Fruit fly (Drosophila melanogaster): ENCODE data around the gene CG4194.

The CG4194 gene

DNA sequence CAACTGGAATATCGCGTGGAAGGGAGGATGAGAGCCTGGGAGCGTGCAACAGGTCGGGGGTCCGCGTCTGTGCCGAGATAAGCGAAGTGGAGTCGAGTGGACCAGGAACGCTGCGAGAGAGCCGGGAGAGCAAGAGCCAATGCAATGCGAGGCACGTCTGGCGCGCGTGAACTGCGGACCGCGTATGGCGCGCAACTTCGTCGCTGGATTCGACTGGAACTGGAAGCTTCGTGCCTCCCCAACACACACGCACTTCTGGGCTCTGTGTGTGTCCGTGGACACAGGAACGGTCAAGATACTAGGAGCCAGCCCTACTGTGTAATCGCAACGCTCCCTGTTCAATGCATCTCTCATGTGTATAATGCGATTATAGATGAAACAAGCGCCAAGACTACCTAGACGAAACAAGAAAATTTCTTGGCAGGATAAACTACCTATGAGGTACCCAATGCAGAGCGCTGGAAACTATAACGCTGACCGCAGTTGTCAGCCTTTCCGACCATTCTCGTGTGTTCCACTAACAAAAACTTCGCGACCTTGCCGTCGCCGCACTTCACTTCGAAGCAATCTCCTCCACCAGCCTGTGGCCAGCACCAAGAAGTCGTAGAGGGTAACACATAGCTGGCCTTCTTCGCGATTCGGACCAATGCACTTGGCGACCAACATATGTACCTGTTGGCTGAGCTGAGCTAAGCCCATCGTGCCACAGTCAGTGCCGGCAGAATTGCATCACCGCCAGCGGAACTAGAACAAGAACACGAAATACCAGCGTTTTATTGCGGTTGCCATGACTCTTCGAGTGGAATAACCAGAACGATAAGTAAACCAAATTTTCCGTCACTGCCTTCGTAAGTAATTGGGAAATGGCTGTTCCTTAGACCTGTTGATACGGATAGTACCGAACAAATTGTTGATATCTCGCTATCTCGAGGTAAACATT lies 3.8 kb downstream of the CG4194 start, which contains the start of gene Rtca (continued):
- peak; percentile 8 for TF ChIP-seq CG1529 (GFP tag; optimal IDR thresholded peaks at IDR 0.05)
- no peak for TF ChIP-seq Atf3 (GFP tag; optimal IDR thresholded peaks at IDR 0.05)
- peak; percentile 72 for TF ChIP-seq esg (GFP tag; conservative IDR thresholded peaks at IDR 0.05)
- TF ChIP-seq MBD-R2 (GFP tag; IDR thresholded peaks at IDR 0.05) = peak; percentile 43; the same call in 1 of the 2 replicates
- TF ChIP-seq YL-1 (GFP tag; optimal IDR thresholded peaks at IDR 0.05) = peak; percentile 20
- TF ChIP-seq Dbx (GFP tag; IDR thresholded peaks at IDR 0.05) = peak; percentile 60; the same call in 1 of the 3 replicates
- TF ChIP-seq CTCF (GFP tag; optimal IDR thresholded peaks at IDR 0.05) = no peak
- TF ChIP-seq CG31441 (GFP tag; IDR thresholded peaks at IDR 0.05) = peak; percentile 70
- no peak for TF ChIP-seq TFAM (GFP tag; optimal IDR thresholded peaks at IDR 0.05)
- 0 out of 2 replicates have a peak, but pooled peaks have one; percentile 45 for TF ChIP-seq CG32772 (GFP tag; IDR thresholded peaks at IDR 0.05)
- TF ChIP-seq CG8388 (GFP tag; optimal IDR thresholded peaks at IDR 0.05) = peak; percentile 40
- no peak for TF ChIP-seq usp (GFP tag; optimal IDR thresholded peaks at IDR 0.05)
- TF ChIP-seq CG30431 (GFP tag; optimal IDR thresholded peaks at IDR 0.05) = peak; percentile 6
- TF ChIP-seq ken (GFP tag; IDR thresholded peaks at IDR 0.05) = peak; percentile 50; the same call in 1 of the 3 replicates
- TF ChIP-seq Xbp1 (GFP tag; optimal IDR thresholded peaks at IDR 0.05) = peak; percentile 65
- TF ChIP-seq zfh1 (GFP tag; IDR thresholded peaks at IDR 0.05) = peak; percentile 41; the same call in 1 of the 3 replicates
- TF ChIP-seq Dip3 (GFP tag; optimal IDR thresholded peaks at IDR 0.05) = peak; percentile 18
- peak; percentile 80 for TF ChIP-seq Hand (GFP tag; optimal IDR thresholded peaks at IDR 0.05)
- TF ChIP-seq fd64A (GFP tag; optimal IDR thresholded peaks at IDR 0.05) = no peak
- no peak for TF ChIP-seq sim (GFP tag; IDR thresholded peaks at IDR 0.05)
- no peak for TF ChIP-seq CG14860 (GFP tag; IDR thresholded peaks at IDR 0.05; ENCODE audit: partially characterized antibody)
- peak; percentile 48; the same call in 1 of the 2 replicates for TF ChIP-seq CG31224 (GFP tag; IDR thresholded peaks at IDR 0.05)
- peak; percentile 50 for TF ChIP-seq Chrac-16 (GFP tag; optimal IDR thresholded peaks at IDR 0.05)
- no peak for TF ChIP-seq da (GFP tag; optimal IDR thresholded peaks at IDR 0.05)
- TF ChIP-seq H2.0 (GFP tag; IDR thresholded peaks at IDR 0.05) = peak; percentile 60
- no peak for TF ChIP-seq Oaz (GFP tag; IDR thresholded peaks at IDR 0.05)
- no peak for TF ChIP-seq Doc3 (GFP tag; IDR thresholded peaks at IDR 0.05; ENCODE audit: partially characterized antibody)
- TF ChIP-seq cad (GFP tag; optimal IDR thresholded peaks at IDR 0.05) = no peak
- no peak for TF ChIP-seq insv (GFP tag; optimal IDR thresholded peaks at IDR 0.05)
- no peak for TF ChIP-seq kni (GFP tag; optimal IDR thresholded peaks at IDR 0.05)
- peak; percentile 30 for TF ChIP-seq CG14710 (tag; optimal IDR thresholded peaks at IDR 0.05)
- peak; percentile 62 for TF ChIP-seq mam (GFP tag; optimal IDR thresholded peaks at IDR 0.05)
- no peak for TF ChIP-seq CG15073 (GFP tag; optimal IDR thresholded peaks at IDR 0.05)
- TF ChIP-seq Sry-β (GFP tag; optimal IDR thresholded peaks at IDR 0.05) = no peak
- TF ChIP-seq Ptx1 (GFP tag; IDR thresholded peaks at IDR 0.05) = peak; percentile 81
- TF ChIP-seq CG10654 (GFP tag; optimal IDR thresholded peaks at IDR 0.05) = peak; percentile 56
- peak; percentile 56 for TF ChIP-seq Nf-YC (tag; optimal IDR thresholded peaks at IDR 0.05)
- TF ChIP-seq run (tag; optimal IDR thresholded peaks at IDR 0.05) = no peak
- peak; percentile 59 for TF ChIP-seq CG12071 (GFP tag; optimal IDR thresholded peaks at IDR 0.05)
- peak; percentile 64 for TF ChIP-seq tap (tag; optimal IDR thresholded peaks at IDR 0.05)
- TF ChIP-seq gt (GFP tag; IDR thresholded peaks at IDR 0.05) = no peak
- peak; percentile 89 for TF ChIP-seq Drgx (GFP tag; IDR thresholded peaks at IDR 0.05)
- TF ChIP-seq CG3065 (GFP tag; optimal IDR thresholded peaks at IDR 0.05) = no peak
- peak; percentile 72 for TF ChIP-seq Xrp1 (GFP tag; IDR thresholded peaks at IDR 0.05)
- no peak for TF ChIP-seq Hr78 (GFP tag; optimal IDR thresholded peaks at IDR 0.05)
- TF ChIP-seq CG16815 (GFP tag; optimal IDR thresholded peaks at IDR 0.05) = peak; percentile 59
- TF ChIP-seq Hr51 (GFP tag; optimal IDR thresholded peaks at IDR 0.05) = peak; percentile 35 to 76
- peak; percentile 78 for TF ChIP-seq Antp (GFP tag; optimal IDR thresholded peaks at IDR 0.05)
- no peak for TF ChIP-seq CG8478 (optimal IDR thresholded peaks at IDR 0.05)
- peak; percentile 11 for TF ChIP-seq CG8089 (GFP tag; optimal IDR thresholded peaks at IDR 0.05)
